Fruit fly (Drosophila melanogaster) whole organism, embryonic: ENCODE measurements around the gene CG5043.

ENCODE experiments used
- Abd-B ChIP-seq: fragments of 200-800 bp; sonication (Bioruptor generic); optimal IDR thresholded peaks from 2 replicates; lab custom pipeline; 2018; ENCODE audit warnings: missing biosample characterization, mild to moderate bottlenecking, missing genetic modification characterization, moderate library complexity
- Atf-2 ChIP-seq: fragments of 200-800 bp; sonication (Bioruptor generic); optimal IDR thresholded peaks from 2 replicates; lab custom pipeline; 2016; ENCODE audit warnings: missing biosample characterization, missing genetic modification characterization
- Atf6 ChIP-seq: fragments of 200-800 bp; sonication (Bioruptor generic); IDR thresholded peaks from 2 replicates; pipeline ENCODE4 v1.3.6; 2022; ENCODE audit warnings: missing biosample characterization, missing genetic modification characterization
- B-H1 ChIP-seq: fragments of 200-800 bp; sonication (Bioruptor generic); IDR thresholded peaks from 3 replicates; pipeline ENCODE4 v1.3.6; 2022; ENCODE audit warnings: missing biosample characterization, missing genetic modification characterization
- BEAF-32 ChIP-seq: fragments of 200-800 bp; sonication (Bioruptor generic); optimal IDR thresholded peaks from 3 replicates; lab custom pipeline; 2017; ENCODE audit warnings: missing biosample characterization, missing genetic modification characterization, mild to moderate bottlenecking, moderate library complexity, missing genetic modification reagents
- Bgb ChIP-seq: fragments of 200-800 bp; sonication (Bioruptor generic); IDR thresholded peaks from 2 replicates; pipeline ENCODE4 v1.3.6; 2022; ENCODE audit warnings: missing biosample characterization, missing genetic modification characterization; ENCODE audit not compliant: partially characterized antibody
- CG10147 ChIP-seq: fragments of 200-800 bp; sonication (Bioruptor generic); optimal IDR thresholded peaks from 2 replicates; lab custom pipeline; 2019; ENCODE audit warnings: missing biosample characterization, mild to moderate bottlenecking, missing genetic modification characterization, moderate library complexity
- CG12236 ChIP-seq: fragments of 200-800 bp; sonication (Bioruptor generic); optimal IDR thresholded peaks from 2 replicates; lab custom pipeline; 2016; ENCODE audit warnings: missing biosample characterization, missing genetic modification characterization
- CG12769 ChIP-seq: fragments of 200-800 bp; sonication (Bioruptor generic); optimal IDR thresholded peaks from 2 replicates; lab custom pipeline; 2019; ENCODE audit warnings: missing biosample characterization, mild to moderate bottlenecking, missing genetic modification characterization, moderate library complexity
- CG14050 ChIP-seq: fragments of 200-800 bp; sonication (Bioruptor generic); IDR thresholded peaks from 3 replicates; pipeline ENCODE4 v1.3.6; 2022; ENCODE audit warnings: missing biosample characterization, missing genetic modification characterization
- CG15073 ChIP-seq: fragments of 200-800 bp; sonication (Bioruptor generic); optimal IDR thresholded peaks from 2 replicates; lab custom pipeline; 2016; ENCODE audit warnings: missing biosample characterization, missing genetic modification characterization
- CG15696 ChIP-seq: fragments of 200-800 bp; sonication (Bioruptor generic); optimal IDR thresholded peaks from 2 replicates; lab custom pipeline; 2019; ENCODE audit warnings: missing biosample characterization, mild to moderate bottlenecking, missing genetic modification characterization, moderate library complexity
- CG16815 ChIP-seq: fragments of 200-800 bp; sonication (Bioruptor generic); optimal IDR thresholded peaks from 3 replicates; lab custom pipeline; 2017; ENCODE audit warnings: missing biosample characterization, mild to moderate bottlenecking, missing genetic modification characterization
- CG3163 ChIP-seq: fragments of 200-800 bp; sonication (Bioruptor generic); optimal IDR thresholded peaks from 3 replicates; lab custom pipeline; 2016; ENCODE audit warnings: missing biosample characterization, missing genetic modification characterization
- CG32767 ChIP-seq: fragments of 200-800 bp; sonication (Bioruptor generic); IDR thresholded peaks from 2 replicates; pipeline ENCODE4 v1.3.6; 2022; ENCODE audit warnings: missing biosample characterization, missing genetic modification characterization
- CG4820 ChIP-seq: fragments of 200-800 bp; sonication (Bioruptor generic); optimal IDR thresholded peaks from 3 replicates; lab custom pipeline; 2016; ENCODE audit warnings: missing biosample characterization, missing genetic modification characterization
- CG7928 ChIP-seq: fragments of 200-800 bp; sonication (Bioruptor generic); optimal IDR thresholded peaks from 2 replicates; lab custom pipeline; 2017; ENCODE audit warnings: missing biosample characterization, mild to moderate bottlenecking, missing genetic modification characterization
- CG7963 ChIP-seq: fragments of 200-800 bp; sonication (Bioruptor generic); IDR thresholded peaks from 3 replicates; pipeline ENCODE4 v1.3.6; 2022; ENCODE audit warnings: missing biosample characterization, missing genetic modification characterization; ENCODE audit not compliant: partially characterized antibody
- CG8290 ChIP-seq, 3 experiments: fragments of 200-800 bp; sonication (Bioruptor generic); optimal IDR thresholded peaks; 2 replicates each; lab custom pipeline; 2016 to 2019; ENCODE audit warnings: missing biosample characterization in 3 of 3, missing genetic modification characterization in 3 of 3, mild to moderate bottlenecking in 2 of 3, moderate library complexity in 1 of 3
- CG8944 ChIP-seq: fragments of 200-800 bp; sonication (Bioruptor generic); optimal IDR thresholded peaks from 3 replicates; lab custom pipeline; 2016; ENCODE audit warnings: missing biosample characterization, missing genetic modification characterization
- Deaf1 ChIP-seq: fragments of 200-800 bp; optimal IDR thresholded peaks from 3 replicates; lab custom pipeline; 2019; ENCODE audit warnings: missing biosample characterization, mild to moderate bottlenecking, missing genetic modification characterization, moderate library complexity
- ERR ChIP-seq: fragments of 200-800 bp; sonication (Bioruptor generic); optimal IDR thresholded peaks from 2 replicates; lab custom pipeline; 2016; ENCODE audit warnings: missing biosample characterization, missing genetic modification characterization
- Ets65A ChIP-seq: fragments of 200-800 bp; sonication (Bioruptor generic); peaks from one replicate; lab custom pipeline; 2016; ENCODE audit warnings: missing biosample characterization, missing genetic modification characterization
- HmgZ ChIP-seq: fragments of 200-800 bp; sonication (Bioruptor generic); optimal IDR thresholded peaks from 2 replicates; lab custom pipeline; 2018; ENCODE audit warnings: missing biosample characterization, mild to moderate bottlenecking, missing genetic modification characterization
- Hsf ChIP-seq: fragments of 200-800 bp; sonication (Bioruptor generic); optimal IDR thresholded peaks from 3 replicates; lab custom pipeline; 2016; ENCODE audit warnings: missing biosample characterization, missing genetic modification characterization
- Lhr ChIP-seq: fragments of 200-800 bp; sonication (Bioruptor generic); optimal IDR thresholded peaks from 3 replicates; lab custom pipeline; 2017; ENCODE audit warnings: mild to moderate bottlenecking, missing biosample characterization, missing genetic modification reagents, missing genetic modification characterization
- MBD-R2 ChIP-seq: fragments of 200-800 bp; sonication (Bioruptor generic); IDR thresholded peaks from 2 replicates; pipeline ENCODE4 v1.3.6; 2022; ENCODE audit warnings: missing biosample characterization, missing genetic modification characterization
- Nf-YC ChIP-seq: fragments of 200-800 bp; optimal IDR thresholded peaks from 3 replicates; lab custom pipeline; 2019; ENCODE audit warnings: missing biosample characterization, mild to moderate bottlenecking, missing genetic modification characterization, moderate library complexity
- Rfx ChIP-seq: fragments of 200-800 bp; sonication (Bioruptor generic); IDR thresholded peaks from 2 replicates; pipeline ENCODE4 v1.3.6; 2022; ENCODE audit warnings: missing biosample characterization, missing genetic modification characterization
- Sox100B ChIP-seq: fragments of 200-800 bp; sonication (Bioruptor generic); optimal IDR thresholded peaks from 3 replicates; lab custom pipeline; 2018; ENCODE audit warnings: missing biosample characterization, mild to moderate bottlenecking, missing genetic modification characterization
- Sry-β ChIP-seq: fragments of 200-800 bp; sonication (Bioruptor generic); optimal IDR thresholded peaks from 2 replicates; lab custom pipeline; 2018; ENCODE audit warnings: missing biosample characterization, mild to moderate bottlenecking, missing genetic modification characterization, moderate library complexity
- bsh ChIP-seq, 2 experiments: fragments of 200-800 bp; sonication (Bioruptor generic); optimal IDR thresholded peaks; 2 replicates each; lab custom pipeline; 2017 to 2018; ENCODE audit warnings: mild to moderate bottlenecking in 2 of 2, missing biosample characterization in 2 of 2, missing genetic modification characterization in 2 of 2, moderate library complexity in 1 of 2
- dmrt99B ChIP-seq: fragments of 200-800 bp; sonication (Bioruptor generic); optimal IDR thresholded peaks from 2 replicates; lab custom pipeline; 2018; ENCODE audit warnings: missing biosample characterization, mild to moderate bottlenecking, missing genetic modification characterization, moderate library complexity
- dysf ChIP-seq: fragments of 200-800 bp; sonication (Bioruptor generic); IDR thresholded peaks from 3 replicates; pipeline ENCODE4 v1.3.6; 2022; ENCODE audit warnings: missing biosample characterization, missing genetic modification characterization
- ewg ChIP-seq: fragments of 200-800 bp; sonication (Bioruptor generic); optimal IDR thresholded peaks from 3 replicates; lab custom pipeline; 2017; ENCODE audit warnings: mild to moderate bottlenecking, missing biosample characterization, missing genetic modification reagents, missing genetic modification characterization
- hb ChIP-seq: fragments of 200-800 bp; sonication (Bioruptor generic); IDR thresholded peaks from 3 replicates; pipeline ENCODE4 v1.3.6; 2022; ENCODE audit warnings: missing biosample characterization, missing genetic modification characterization; ENCODE audit not compliant: partially characterized antibody
- kah ChIP-seq: fragments of 200-800 bp; sonication (Bioruptor generic); optimal IDR thresholded peaks from 2 replicates; lab custom pipeline; 2018; ENCODE audit warnings: missing biosample characterization, mild to moderate bottlenecking, missing genetic modification characterization
- kay ChIP-seq: fragments of 200-800 bp; sonication (Bioruptor generic); optimal IDR thresholded peaks from 2 replicates; lab custom pipeline; 2016; ENCODE audit warnings: missing biosample characterization, missing genetic modification characterization
- lov ChIP-seq, 2 experiments: fragments of 200-800 bp in 1 of 2; fragments of >200 bp in 1 of 2; sonication (Bioruptor generic) in 1 of 2; IDR thresholded peaks in 1 of 2; optimal IDR thresholded peaks in 1 of 2; 2 replicates in 1 of 2; 3 replicates in 1 of 2; pipeline versions ENCODE4 v1.3.6 to Lab custom; 2017 to 2022; ENCODE audit warnings: missing biosample characterization in 1 of 2, missing genetic modification characterization in 1 of 2
- nom ChIP-seq: fragments of 200-800 bp; sonication (Bioruptor generic); optimal IDR thresholded peaks from 2 replicates; lab custom pipeline; 2017; ENCODE audit warnings: missing biosample characterization, missing genetic modification characterization, mild to moderate bottlenecking, moderate library complexity, missing genetic modification reagents
- psq ChIP-seq: fragments of 200-800 bp; sonication (Bioruptor generic); optimal IDR thresholded peaks from 2 replicates; lab custom pipeline; 2017; ENCODE audit warnings: missing biosample characterization, missing genetic modification characterization
- pum ChIP-seq: fragments of 200-800 bp; sonication (Bioruptor generic); optimal IDR thresholded peaks from 2 replicates; lab custom pipeline; 2016; ENCODE audit warnings: missing biosample characterization, missing genetic modification characterization
- schlank ChIP-seq: fragments of 200-800 bp; sonication (Bioruptor generic); optimal IDR thresholded peaks from 2 replicates; lab custom pipeline; 2018; ENCODE audit warnings: missing biosample characterization, mild to moderate bottlenecking, missing genetic modification characterization
- sim ChIP-seq: fragments of 200-800 bp; sonication (Bioruptor generic); IDR thresholded peaks from 2 replicates; pipeline ENCODE4 v1.3.6; 2022; ENCODE audit warnings: missing biosample characterization, missing genetic modification characterization
- tio ChIP-seq: fragments of 200-800 bp; sonication (Bioruptor generic); optimal IDR thresholded peaks from 2 replicates; lab custom pipeline; 2017; ENCODE audit warnings: missing biosample characterization, missing genetic modification characterization, inconsistent platforms
- tup ChIP-seq: fragments of 200-800 bp; sonication (Bioruptor generic); optimal IDR thresholded peaks from 2 replicates; lab custom pipeline; 2016; ENCODE audit warnings: missing biosample characterization, mild to moderate bottlenecking, missing genetic modification characterization, moderate library complexity
- tx ChIP-seq: fragments of 200-800 bp; sonication (Bioruptor generic); optimal IDR thresholded peaks from 2 replicates; lab custom pipeline; 2016; ENCODE audit warnings: missing biosample characterization, missing genetic modification characterization
- yki ChIP-seq: fragments of >200 bp; optimal IDR thresholded peaks from 3 replicates; lab custom pipeline; 2018

The CG5043 gene

DNA sequence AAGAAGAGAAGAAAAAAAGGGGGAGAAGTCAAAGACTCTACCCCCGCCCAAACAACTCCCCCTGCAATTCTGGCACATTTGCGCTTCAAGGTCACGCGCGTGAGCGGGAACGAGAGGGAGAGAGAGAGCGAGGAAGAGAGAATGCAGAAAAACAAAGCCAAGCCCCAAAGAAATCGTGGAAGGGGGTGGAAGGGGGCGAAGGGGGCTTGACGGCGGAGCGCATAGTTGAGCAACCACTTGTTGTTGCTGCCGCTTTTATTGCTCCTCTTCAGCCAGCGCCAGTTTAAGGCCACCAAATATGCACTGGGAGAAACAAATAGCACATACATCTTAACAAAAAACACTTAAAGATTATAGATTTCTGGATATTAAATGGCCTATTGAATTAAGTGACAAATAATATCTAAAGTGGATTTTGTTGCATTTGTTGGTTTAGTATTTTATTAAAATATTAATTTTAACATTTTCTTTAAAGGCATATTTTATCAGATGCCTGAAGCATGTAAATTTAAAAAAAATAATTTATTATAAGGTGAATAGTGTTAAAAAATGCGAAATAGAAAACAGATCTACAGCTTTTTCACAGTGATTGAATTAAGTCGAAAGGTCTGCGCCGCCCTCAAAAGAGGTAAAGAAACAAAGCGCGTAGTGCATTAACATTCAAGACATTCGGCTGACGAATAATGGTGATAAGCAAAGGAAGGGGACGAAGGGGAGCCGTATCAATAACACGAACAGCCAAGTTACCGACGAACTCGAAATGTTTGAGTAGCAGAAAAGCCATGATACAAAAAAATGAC lies 3.7 kb upstream of the CG5043 start (continued):
- TF ChIP-seq B-H1 (GFP tag; lab: Robert Waterston, UW) (peak; percentile 94), CG3163 (peak; percentile 14), nom (GFP tag; lab: Kevin White, UChicago) (peak; percentile 93), Atf6 (peak; percentile 93), Atf-2 (GFP tag; lab: Kevin White, UChicago) (peak; percentile 53), Lhr (GFP tag; lab: Kevin White, UChicago) (no peak), dmrt99B (peak; percentile 100), MBD-R2 (GFP tag; lab: Robert Waterston, UW) (peak; percentile 39; the same call in 1 of the 2 replicates), CG12236 (no peak), Sox100B (GFP tag; lab: Kevin White, UChicago) (peak; percentile 99), CG15073 (GFP tag; lab: Kevin White, UChicago) (peak; percentile 35), Sry-β (peak; percentile 65), Deaf1 (tag; lab: Kevin White, UChicago) (peak; percentile 89), CG10147 (GFP tag; lab: Kevin White, UChicago) (peak; percentile 61), lov (optimal IDR thresholded peaks at IDR 0.05; lab: Kevin White, UChicago) (no peak), lov (GFP tag; IDR thresholded peaks at IDR 0.05; lab: Robert Waterston, UW) (no peak), psq (GFP tag; lab: Kevin White, UChicago) (peak; percentile 86), Abd-B (GFP tag; lab: Kevin White, UChicago) (peak; percentile 97), CG15696 (tag; lab: Kevin White, UChicago) (peak; percentile 74), CG7963 (GFP tag; lab: Robert Waterston, UW) (no peak), CG4820 (GFP tag; lab: Kevin White, UChicago) (peak; percentile 34), HmgZ (tag; lab: Kevin White, UChicago) (peak; percentile 88), Ets65A (GFP tag; lab: Kevin White, UChicago) (peak; percentile 91), sim (no peak), CG16815 (GFP tag; lab: Kevin White, UChicago) (peak; percentile 79), Nf-YC (tag; lab: Kevin White, UChicago) (peak; percentile 91), CG12769 (tag; lab: Kevin White, UChicago) (peak; percentile 88), ERR (GFP tag; lab: Kevin White, UChicago) (no peak), Rfx (GFP tag; lab: Robert Waterston, UW) (peak; percentile 58; the same call in 1 of the 2 replicates), tio (GFP tag; lab: Kevin White, UChicago) (peak; percentile 93), schlank (no peak), hb (GFP tag; lab: Robert Waterston, UW) (no peak), CG32767 (GFP tag; lab: Robert Waterston, UW) (peak; percentile 86), pum (GFP tag; lab: Kevin White, UChicago) (peak; percentile 52), bsh (GFP tag; optimal IDR thresholded peaks at IDR 0.05; lab: Kevin White, UChicago) (peak; percentile 73 to 97), dysf (GFP tag; lab: Robert Waterston, UW) (peak; percentile 88), CG7928 (GFP tag; lab: Kevin White, UChicago) (peak; percentile 69), kah (GFP tag; lab: Kevin White, UChicago) (peak; percentile 95), tx (GFP tag; lab: Kevin White, UChicago) (peak; percentile 39), Bgb (GFP tag; lab: Robert Waterston, UW) (no peak; the same call in 1 of the 2 replicates), Hsf (GFP tag; lab: Kevin White, UChicago) (peak; percentile 85), BEAF-32 (GFP tag; lab: Kevin White, UChicago) (no peak), CG14050 (GFP tag; lab: Robert Waterston, UW) (peak; percentile 80), CG8290 (GFP tag; optimal IDR thresholded peaks at IDR 0.05; lab: Kevin White, UChicago) (peak; percentile 71), CG8290 (tag; optimal IDR thresholded peaks at IDR 0.05; lab: Kevin White, UChicago) (peak; percentile 19 to 35), ewg (GFP tag; lab: Kevin White, UChicago) (peak; percentile 84), tup (GFP tag; lab: Kevin White, UChicago) (peak; percentile 40), yki (lab: Kevin White, UChicago) (no peak), CG8944 (GFP tag; lab: Kevin White, UChicago) (peak; percentile 13), kay (GFP tag; lab: Kevin White, UChicago) (no peak)
